Worm (Caenorhabditis elegans): ENCODE data around the gene vps-24.
A peak's percentile ranks its signal among the peaks of the same experiment; 100 is the strongest.

Gene vps-24

ce11 chrII:4959719-4960118, 34.1 kb upstream of the vps-24 start, which contains the start of gene ulp-2:
TSS of gene ulp-2 (minus strand) at chrII:4959876.
- TF ChIP-seq lin-39 (tag; optimal IDR thresholded peaks at IDR 0.05) (peak; percentile 38), lin-15B (tag; optimal IDR thresholded peaks at IDR 0.05) (peak; percentile 49), fkh-10 (GFP tag; optimal IDR thresholded peaks at IDR 0.05) (no peak), hmg-11 (tag; optimal IDR thresholded peaks at IDR 0.05) (peak; percentile 12), nfya-1 (tag; optimal IDR thresholded peaks at IDR 0.05; ENCODE audit: insufficient read depth) (peak; percentile 15), nhr-67 (tag; optimal IDR thresholded peaks at IDR 0.05) (no peak), skn-1 (tag; optimal IDR thresholded peaks at IDR 0.05) (peak; percentile 34), ZK546.5 (tag; optimal IDR thresholded peaks at IDR 0.05) (no peak), nhr-25 (tag; optimal IDR thresholded peaks at IDR 0.05) (peak; percentile 28), jun-1 (tag; optimal IDR thresholded peaks at IDR 0.05) (no peak), pha-4 (tag; optimal IDR thresholded peaks at IDR 0.05) (peak; percentile 42), elt-2 (tag; optimal IDR thresholded peaks at IDR 0.05) (peak; percentile 15), lsy-12 (tag; optimal IDR thresholded peaks at IDR 0.05) (no peak), ceh-16 (tag; optimal IDR thresholded peaks at IDR 0.05) (no peak)

DNA sequence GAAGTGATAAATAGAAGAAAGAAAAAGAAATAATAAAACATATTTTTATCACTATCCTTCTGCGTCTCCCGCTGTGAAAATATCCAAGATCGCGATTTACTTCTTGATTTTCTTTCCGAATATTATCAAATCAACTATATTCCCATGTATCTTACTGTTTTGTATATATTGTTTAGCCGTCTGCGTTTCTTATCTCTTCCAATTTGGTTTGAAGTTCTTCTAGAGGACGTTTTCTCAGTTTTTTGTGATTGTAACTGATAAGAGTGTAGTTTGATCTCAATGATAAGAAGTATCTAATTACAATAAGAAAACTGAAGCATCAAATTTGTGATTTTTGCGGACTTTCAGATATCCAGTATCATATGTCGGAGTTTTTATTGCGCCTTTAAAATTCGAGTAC, 33.1 kb upstream of the vps-24 start:
- TF ChIP-seq pha-4 (tag; optimal IDR thresholded peaks at IDR 0.05), result no peak
- TF ChIP-seq ztf-4 (tag; optimal IDR thresholded peaks at IDR 0.05), result no peak
- TF ChIP-seq hmg-11 (tag; optimal IDR thresholded peaks at IDR 0.05), result no peak
- no peak for TF ChIP-seq skn-1 (tag; optimal IDR thresholded peaks at IDR 0.05)
- TF ChIP-seq fkh-10 (GFP tag; optimal IDR thresholded peaks at IDR 0.05), result no peak
- TF ChIP-seq nhr-43 (tag; optimal IDR thresholded peaks at IDR 0.05; ENCODE audit: poor library complexity, severe bottlenecking), result no peak
- TF ChIP-seq nhr-23 (tag; optimal IDR thresholded peaks at IDR 0.05), result peak; percentile 35
- no peak for TF ChIP-seq ceh-82 (tag; optimal IDR thresholded peaks at IDR 0.05)
- TF ChIP-seq fkh-2 (tag; optimal IDR thresholded peaks at IDR 0.05), result no peak
- peak; percentile 65 for TF ChIP-seq nhr-76 (tag; optimal IDR thresholded peaks at IDR 0.05)
- TF ChIP-seq ztf-11 (tag; optimal IDR thresholded peaks at IDR 0.05), result no peak
- TF ChIP-seq lin-39 (tag; optimal IDR thresholded peaks at IDR 0.05), result no peak
- TF ChIP-seq elt-2 (tag; optimal IDR thresholded peaks at IDR 0.05), result peak; percentile 95
- TF ChIP-seq lsy-12 (tag; optimal IDR thresholded peaks at IDR 0.05), result no peak
- no peak for TF ChIP-seq lin-15B (tag; optimal IDR thresholded peaks at IDR 0.05)
- peak; percentile 60 for TF ChIP-seq pqm-1 (tag; optimal IDR thresholded peaks at IDR 0.05)
- TF ChIP-seq eor-1 (tag; optimal IDR thresholded peaks at IDR 0.05), result no peak
- TF ChIP-seq ceh-28 (tag; optimal IDR thresholded peaks at IDR 0.05), result no peak
- no peak for TF ChIP-seq nhr-28 (tag; optimal IDR thresholded peaks at IDR 0.05)
- TF ChIP-seq nhr-25 (tag; optimal IDR thresholded peaks at IDR 0.05), result no peak
- no peak for TF ChIP-seq mml-1 (tag; optimal IDR thresholded peaks at IDR 0.05)

DNA sequence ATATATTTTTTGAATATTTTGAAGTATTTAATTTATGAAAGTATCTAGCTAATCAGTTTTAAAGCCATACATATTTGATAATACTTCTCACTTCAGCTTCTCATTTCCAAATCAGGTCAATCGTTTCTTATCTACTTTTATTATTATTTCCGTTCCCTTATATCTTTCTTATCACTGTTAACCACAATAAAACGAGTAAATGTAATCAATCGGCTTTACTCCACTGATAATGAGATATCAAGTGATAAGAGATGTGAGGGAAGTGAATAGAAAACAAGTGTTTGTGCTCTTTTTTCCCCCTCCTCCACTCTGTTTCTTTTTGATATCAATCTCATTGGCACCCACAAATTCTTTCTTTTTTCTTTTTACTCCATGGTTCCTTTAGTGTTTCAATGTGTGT, 27.2 kb upstream of the vps-24 start:
- TF ChIP-seq jun-1 (tag; optimal IDR thresholded peaks at IDR 0.05), result no peak
- no peak for TF ChIP-seq eor-1 (tag; optimal IDR thresholded peaks at IDR 0.05)
- peak; percentile 48 for TF ChIP-seq pqm-1 (tag; optimal IDR thresholded peaks at IDR 0.05)
- peak; percentile 88 for TF ChIP-seq elt-2 (tag; optimal IDR thresholded peaks at IDR 0.05)

DNA sequence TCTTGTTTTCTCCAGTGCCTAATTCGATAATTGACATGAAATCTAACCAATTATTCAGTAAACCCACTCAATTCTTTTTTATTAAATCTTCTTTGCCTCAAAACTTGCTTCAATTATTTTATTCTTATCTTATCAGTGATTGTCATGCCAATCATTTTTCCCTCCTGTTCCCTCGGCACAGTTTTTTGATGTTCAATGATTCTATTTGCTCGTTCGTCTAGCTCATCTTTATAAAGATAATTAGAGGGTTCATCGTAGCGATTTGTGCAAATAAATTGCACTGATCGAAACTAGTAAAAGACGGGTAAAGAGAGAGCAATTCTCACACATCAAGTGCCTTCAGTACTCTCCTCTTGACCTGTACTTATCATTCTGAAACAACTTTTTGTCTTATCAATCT, 26.2 kb upstream of the vps-24 start:
- TF ChIP-seq ceh-28 (tag; optimal IDR thresholded peaks at IDR 0.05), result no peak
- TF ChIP-seq mml-1 (tag; optimal IDR thresholded peaks at IDR 0.05), result no peak
- no peak for TF ChIP-seq pqm-1 (tag; optimal IDR thresholded peaks at IDR 0.05)
- no peak for TF ChIP-seq lsy-12 (tag; optimal IDR thresholded peaks at IDR 0.05)
- TF ChIP-seq ama-1 (optimal IDR thresholded peaks at IDR 0.05), result no peak
- TF ChIP-seq pha-4 (tag; optimal IDR thresholded peaks at IDR 0.05), result peak; percentile 6
- no peak for TF ChIP-seq ZK546.5 (tag; optimal IDR thresholded peaks at IDR 0.05)
- no peak for TF ChIP-seq fkh-10 (GFP tag; optimal IDR thresholded peaks at IDR 0.05)
- TF ChIP-seq nhr-28 (tag; optimal IDR thresholded peaks at IDR 0.05), result no peak
- no peak for TF ChIP-seq hmg-11 (tag; optimal IDR thresholded peaks at IDR 0.05)
- no peak for TF ChIP-seq tbx-2 (tag; optimal IDR thresholded peaks at IDR 0.05)
- TF ChIP-seq nhr-76 (tag; optimal IDR thresholded peaks at IDR 0.05), result no peak
- peak; percentile 86 for TF ChIP-seq elt-2 (tag; optimal IDR thresholded peaks at IDR 0.05)

DNA sequence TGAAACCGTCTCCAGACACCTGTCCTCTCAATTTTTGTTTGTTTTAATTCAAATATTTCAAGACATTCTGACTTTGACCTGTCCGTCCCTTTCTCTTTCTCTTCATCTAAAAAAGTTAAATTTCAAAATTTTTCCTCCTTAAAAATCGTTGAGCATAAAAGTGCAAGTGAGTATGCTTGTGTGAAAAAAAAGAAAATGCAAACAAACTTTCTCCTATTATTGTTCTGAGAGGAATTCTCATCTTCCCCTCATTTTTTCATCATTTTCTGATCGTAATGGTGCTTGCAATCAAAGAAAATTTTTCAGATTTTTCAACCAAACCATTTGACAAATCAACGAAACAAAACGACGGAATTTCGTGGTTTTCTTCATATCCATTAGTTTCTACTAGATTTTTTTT, 24.9 kb upstream of the vps-24 start, which contains the start of gene shc-2:
shc-2 (plus strand) TSS at position 301 of the 400 bp plus-strand sequence.
- TF ChIP-seq nhr-67 (tag; optimal IDR thresholded peaks at IDR 0.05), result no peak
- TF ChIP-seq zag-1 (tag; optimal IDR thresholded peaks at IDR 0.05), result no peak
- no peak for TF ChIP-seq ceh-82 (tag; optimal IDR thresholded peaks at IDR 0.05)
- TF ChIP-seq egl-5 (tag; optimal IDR thresholded peaks at IDR 0.05), result no peak
- TF ChIP-seq nhr-28 (tag; optimal IDR thresholded peaks at IDR 0.05), result no peak
- TF ChIP-seq elt-3 (tag; optimal IDR thresholded peaks at IDR 0.05), result no peak
- TF ChIP-seq nhr-77 (tag; optimal IDR thresholded peaks at IDR 0.05), result no peak
- TF ChIP-seq unc-62 (GFP tag; optimal IDR thresholded peaks at IDR 0.05), result no peak
- TF ChIP-seq skn-1 (tag; optimal IDR thresholded peaks at IDR 0.05), result no peak
- no peak for TF ChIP-seq snpc-4 (tag; optimal IDR thresholded peaks at IDR 0.05)
- no peak for TF ChIP-seq ceh-28 (tag; optimal IDR thresholded peaks at IDR 0.05)
- no peak for TF ChIP-seq aly-2 (tag; optimal IDR thresholded peaks at IDR 0.05)
- TF ChIP-seq lsy-12 (tag; optimal IDR thresholded peaks at IDR 0.05), result no peak
- TF ChIP-seq elt-1 (tag; optimal IDR thresholded peaks at IDR 0.05), result no peak
- no peak for TF ChIP-seq daf-12 (tag; optimal IDR thresholded peaks at IDR 0.05)
- no peak for TF ChIP-seq hmg-11 (tag; optimal IDR thresholded peaks at IDR 0.05)
- no peak for TF ChIP-seq eor-1 (tag; optimal IDR thresholded peaks at IDR 0.05)
